Worm (Caenorhabditis elegans) whole organism, mixed stage, embryonic: ENCODE data around the gene K09C4.9.

Experiments
- cnd-1 ChIP-seq: fragments of 200-800 bp; sonication (Bioruptor generic); optimal IDR thresholded peaks from 2 replicates; lab custom pipeline; 2018; ENCODE audit warnings: mild to moderate bottlenecking, missing genetic modification characterization, missing compliant biosample characterization
- flh-1 ChIP-seq: fragments of 200-800 bp; sonication (Bioruptor generic); optimal IDR thresholded peaks from 2 replicates; lab custom pipeline; 2018; ENCODE audit warnings: mild to moderate bottlenecking, missing genetic modification characterization, moderate library complexity, missing compliant biosample characterization
- hlh-1 ChIP-seq: fragments of 150-350 bp; optimal IDR thresholded peaks from 2 replicates; lab custom pipeline; 2014; ENCODE audit warnings: missing biosample characterization, missing genetic modification reagents, missing genetic modification characterization
- lsy-2 ChIP-seq: fragments of 150-350 bp; optimal IDR thresholded peaks from 2 replicates; lab custom pipeline; 2014; ENCODE audit warnings: missing biosample characterization, missing genetic modification characterization
- snpc-4 ChIP-seq: fragments of 150-350 bp; optimal IDR thresholded peaks from 2 replicates; lab custom pipeline; 2014; ENCODE audit warnings: missing biosample characterization, missing genetic modification characterization
- tbx-8 ChIP-seq: fragments of 200-800 bp; sonication (Bioruptor generic); optimal IDR thresholded peaks from 2 replicates; lab custom pipeline; 2018; ENCODE audit warnings: mild to moderate bottlenecking, missing genetic modification characterization, moderate library complexity, missing compliant biosample characterization
- unc-39 ChIP-seq: fragments of 150-350 bp; optimal IDR thresholded peaks from 2 replicates; lab custom pipeline; 2014; ENCODE audit warnings: missing biosample characterization, missing genetic modification characterization
- unc-62 ChIP-seq: fragments of 150-350 bp; optimal IDR thresholded peaks from 2 replicates; lab custom pipeline; 2014; ENCODE audit warnings: missing biosample characterization, missing genetic modification reagents, missing genetic modification characterization

DNA sequence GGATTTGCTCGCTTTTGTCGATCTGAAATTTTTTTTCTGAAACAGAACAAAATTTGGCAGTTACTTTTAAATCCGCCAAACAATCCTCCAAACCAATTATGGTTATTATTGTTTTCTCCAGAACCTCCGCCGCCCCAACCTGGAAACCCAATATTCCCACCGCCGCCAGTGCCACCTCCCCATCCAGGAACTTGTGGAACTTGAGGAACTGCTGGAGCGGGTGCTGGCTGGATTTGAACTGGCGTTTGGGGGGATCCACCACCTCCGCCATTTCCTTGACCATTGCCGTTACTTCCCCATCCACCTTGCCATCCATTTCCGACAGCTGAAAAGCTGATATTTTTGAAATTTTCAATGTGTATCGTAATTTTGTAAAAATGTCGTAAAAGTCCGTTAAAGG is 23.8 kb downstream of the K09C4.9 start:
- no peak for TF ChIP-seq tbx-8 (GFP tag; lab: Kevin White, UChicago)
- no peak for TF ChIP-seq unc-62 (GFP tag; lab: Kevin White, UChicago)
- no peak for TF ChIP-seq lsy-2 (tag; lab: Kevin White, UChicago)
- no peak for TF ChIP-seq snpc-4 (tag; lab: Kevin White, UChicago)
- no peak for TF ChIP-seq flh-1 (GFP tag; lab: Kevin White, UChicago)
- TF ChIP-seq cnd-1 (tag; lab: Kevin White, UChicago), result no peak
- no peak for TF ChIP-seq unc-39 (tag; lab: Kevin White, UChicago)
- TF ChIP-seq hlh-1 (tag; lab: Kevin White, UChicago), result no peak
